Worm (Caenorhabditis elegans) whole organism, L4/young adult: ENCODE data around the gene T25E12.16.

Experiments used
- W03F9.2 ChIP-seq: fragments of 150-350 bp; optimal IDR thresholded peaks from 2 replicates; lab custom pipeline; 2014; ENCODE audit warnings: missing biosample characterization, missing genetic modification characterization
- dao-5 ChIP-seq: sonication (generic microtip); optimal IDR thresholded peaks from 2 replicates; lab custom pipeline; 2016; ENCODE audit warnings: missing genotype, missing genetic modification characterization, moderate library complexity, missing compliant biosample characterization
- him-1 ChIP-seq: sonication (generic microtip); optimal IDR thresholded peaks from 2 replicates; lab custom pipeline; 2016; ENCODE audit warnings: missing genotype, missing genetic modification reagents, missing genetic modification characterization, missing compliant biosample characterization

DNA sequence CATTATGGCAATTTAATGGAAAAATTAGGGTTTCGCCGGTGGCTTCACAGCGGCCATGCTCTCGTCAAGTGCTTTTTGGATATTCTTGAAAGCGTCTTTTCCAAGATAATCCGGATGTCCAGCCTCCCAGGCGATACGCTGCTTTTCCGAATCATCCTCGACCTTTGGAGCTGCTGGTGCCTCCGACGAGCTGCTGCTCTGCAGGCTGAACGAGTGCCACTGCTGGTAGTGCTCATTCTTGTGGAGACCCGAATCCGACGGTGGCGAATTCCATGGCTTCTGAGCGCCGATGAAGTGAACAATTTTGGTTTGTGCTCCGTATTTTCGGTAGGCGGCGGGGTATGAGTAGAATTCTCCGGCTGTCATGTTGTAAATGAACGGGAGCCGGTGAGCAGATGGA is 11.6 kb upstream of the T25E12.16 start:
- no peak for TF ChIP-seq him-1
- no peak for TF ChIP-seq W03F9.2
- no peak for TF ChIP-seq dao-5 (tag; lab: Kevin White, UChicago)
